Worm (Caenorhabditis elegans) whole organism, L4/young adult: ENCODE results near the gene his-48.

Source experiments
- W03F9.2 ChIP-seq: fragments of 150-350 bp; optimal IDR thresholded peaks from 2 replicates; lab custom pipeline; 2014; ENCODE audit warnings: missing biosample characterization, missing genetic modification characterization
- dao-5 ChIP-seq: sonication (generic microtip); optimal IDR thresholded peaks from 2 replicates; lab custom pipeline; 2016; ENCODE audit warnings: missing genotype, missing genetic modification characterization, moderate library complexity, missing compliant biosample characterization
- him-1 ChIP-seq: sonication (generic microtip); optimal IDR thresholded peaks from 2 replicates; lab custom pipeline; 2016; ENCODE audit warnings: missing genotype, missing genetic modification reagents, missing genetic modification characterization, missing compliant biosample characterization

Gene his-48

ce11 chrIV:11314885-11315284 lies 9.7 kb upstream of the his-48 start, which contains the start of the genes B0035.3, B0035.22 and pfd-4:
TSS of gene B0035.3 (minus strand) at chrIV:11314998.
TSS of gene B0035.22 (plus strand) at chrIV:11315153.
TSS of gene pfd-4 (plus strand) at chrIV:11315207.
- TF ChIP-seq W03F9.2 (tag; lab: Kevin White, UChicago) = peak; percentile 81
- TF ChIP-seq him-1 (tag; lab: Kevin White, UChicago) = no peak

- TF ChIP-seq W03F9.2 (tag; lab: Kevin White, UChicago) (no peak), dao-5 (no peak), him-1 (tag; lab: Kevin White, UChicago) (no peak)
These were observed 8.9 kb upstream of the his-48 start for ce11 chrIV:11315688-11316087.

- no peak for TF ChIP-seq W03F9.2 (tag; lab: Kevin White, UChicago)
- TF ChIP-seq him-1 (tag; lab: Kevin White, UChicago) = no peak
- TF ChIP-seq dao-5 = no peak
These were observed 8.4 kb upstream of the his-48 start for ce11 chrIV:11316106-11316505.

ce11 chrIV:11316640-11317039 lies 7.9 kb upstream of the his-48 start:
- no peak for TF ChIP-seq him-1 (tag; lab: Kevin White, UChicago)
- no peak for TF ChIP-seq dao-5
- no peak for TF ChIP-seq W03F9.2 (tag; lab: Kevin White, UChicago)

ce11 chrIV:11317119-11317518 lies 7.4 kb upstream of the his-48 start, which contains the start of gene gspd-1:
TSS of gene gspd-1 (plus strand) at chrIV:11317419.
- TF ChIP-seq him-1 (tag; lab: Kevin White, UChicago) (no peak), W03F9.2 (tag; lab: Kevin White, UChicago) (no peak), dao-5 (no peak)

- no peak for TF ChIP-seq him-1 (tag; lab: Kevin White, UChicago)
- no peak for TF ChIP-seq dao-5
- no peak for TF ChIP-seq W03F9.2 (tag; lab: Kevin White, UChicago)
These were observed 4.6 kb upstream of the his-48 start, which contains the start of gene B0035.18 for ce11 chrIV:11319884-11320362. TSS of gene B0035.18 (plus strand) at chrIV:11320312.

ce11 chrIV:11320500-11320899 lies 4.0 kb upstream of the his-48 start, which contains the start of gene edg-1:
TSS of gene edg-1 (plus strand) at chrIV:11320800.
- no peak for TF ChIP-seq him-1 (tag; lab: Kevin White, UChicago)
- no peak for TF ChIP-seq W03F9.2 (tag; lab: Kevin White, UChicago)
- no peak for TF ChIP-seq dao-5

ce11 chrIV:11323666-11324065 lies 879 bp upstream of the his-48 start:
- TF ChIP-seq dao-5 = no peak
- no peak for TF ChIP-seq him-1 (tag; lab: Kevin White, UChicago)
- TF ChIP-seq W03F9.2 (tag; lab: Kevin White, UChicago) = no peak

- no peak for TF ChIP-seq dao-5
- no peak for TF ChIP-seq W03F9.2 (tag; lab: Kevin White, UChicago)
- no peak for TF ChIP-seq him-1 (tag; lab: Kevin White, UChicago)
These were observed 2.5 kb downstream of the his-48 start, which contains the start of gene B0035.21 for ce11 chrIV:11326939-11327565. TSS of gene B0035.21 (plus strand) at chrIV:11327260.

ce11 chrIV:11329269-11329668 lies 4.7 kb downstream of the his-48 start, which contains the start of gene leo-1:
TSS of gene leo-1 (minus strand) at chrIV:11329369.
- TF ChIP-seq W03F9.2 (tag; lab: Kevin White, UChicago) = no peak
- no peak for TF ChIP-seq him-1 (tag; lab: Kevin White, UChicago)
- TF ChIP-seq dao-5 = no peak

ce11 chrIV:11332751-11333150 lies 8.2 kb downstream of the his-48 start, which contains the start of gene sart-3:
TSS of gene sart-3 (minus strand) at chrIV:11332969.
- TF ChIP-seq him-1 (tag; lab: Kevin White, UChicago) (no peak), dao-5 (no peak), W03F9.2 (tag; lab: Kevin White, UChicago) (no peak)

- TF ChIP-seq W03F9.2 (tag; lab: Kevin White, UChicago) (no peak), him-1 (tag; lab: Kevin White, UChicago) (no peak)
These were observed 11.6 kb downstream of the his-48 start for ce11 chrIV:11336180-11336579.

- no peak for TF ChIP-seq him-1 (tag; lab: Kevin White, UChicago)
- peak; percentile 51 for TF ChIP-seq W03F9.2 (tag; lab: Kevin White, UChicago)
- TF ChIP-seq dao-5 = no peak
These were observed 12.5 kb downstream of the his-48 start, which contains the start of gene F54E12.2 for ce11 chrIV:11337021-11337420. TSS of gene F54E12.2 (minus strand) at chrIV:11337184.

- TF ChIP-seq W03F9.2 (tag; lab: Kevin White, UChicago) (no peak), dao-5 (no peak), him-1 (tag; lab: Kevin White, UChicago) (no peak)
These were observed 16.3 kb downstream of the his-48 start for ce11 chrIV:11340735-11341443.
